Worm (Caenorhabditis elegans): ENCODE measurements around the gene nspd-4.

The nspd-4 gene

DNA sequence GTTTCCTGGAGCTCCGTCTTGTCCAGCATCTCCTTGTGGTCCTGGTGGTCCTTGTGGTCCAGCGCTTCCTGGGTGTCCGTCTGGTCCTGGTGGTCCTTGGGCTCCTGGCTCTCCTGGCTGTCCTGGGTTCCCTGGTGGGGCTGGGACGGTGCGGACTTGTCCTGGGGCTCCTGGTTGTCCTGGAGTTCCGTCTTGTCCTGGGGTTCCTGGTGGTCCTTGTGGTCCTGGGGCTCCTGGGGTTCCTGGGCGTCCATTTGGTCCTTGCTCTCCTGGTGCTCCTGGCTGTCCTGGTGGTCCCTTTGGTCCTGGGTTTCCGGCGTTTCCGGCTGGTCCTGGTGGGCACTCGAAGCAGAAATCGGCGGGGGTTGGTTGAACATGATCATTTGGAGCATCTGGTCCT, 24.4 kb downstream of the nspd-4 start:
- TF ChIP-seq dox-1 (GFP tag; IDR thresholded peaks at IDR 0.05) = 0 out of 2 replicates have a peak, but pooled peaks have one; percentile 33
- TF ChIP-seq zfh-2 (GFP tag; conservative IDR thresholded peaks at IDR 0.05) = peak; percentile 77
- TF ChIP-seq ceh-58 (GFP tag; IDR thresholded peaks at IDR 0.05) = 0 out of 2 replicates have a peak, but pooled peaks have one; percentile 11
- TF ChIP-seq egl-44 (GFP tag; IDR thresholded peaks at IDR 0.05) = 0 out of 2 replicates have a peak, but pooled peaks have one; percentile 7
- TF ChIP-seq egrh-3 (GFP tag; IDR thresholded peaks at IDR 0.05) = peak; percentile 91

DNA sequence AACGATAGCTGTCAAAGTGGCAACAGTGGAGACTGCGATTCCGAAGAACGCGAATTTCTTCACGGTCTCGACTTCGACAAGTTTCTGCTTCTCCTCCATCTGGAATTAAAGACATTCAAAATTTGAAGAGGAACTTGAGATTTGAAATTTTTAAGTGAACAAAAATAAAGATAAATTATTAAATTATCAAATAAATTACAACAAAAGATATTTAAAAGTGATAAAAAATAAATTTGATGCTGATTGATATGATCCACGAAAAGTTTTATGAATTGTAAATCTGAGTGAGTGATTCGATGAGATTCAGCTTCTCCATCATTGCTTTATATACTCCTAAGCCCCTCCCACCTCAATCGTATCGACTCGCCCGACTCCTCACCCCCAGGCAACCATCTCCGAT, 25.1 kb downstream of the nspd-4 start, which contains the start of gene col-17:
col-17 (minus strand) TSS at position 101 of the 400 bp plus-strand sequence.
- TF ChIP-seq mcd-1 (GFP tag; IDR thresholded peaks at IDR 0.05) (no peak), Y67H2A.10 (GFP tag; conservative IDR thresholded peaks at IDR 0.05) (no peak), F22D6.2 (tag; optimal IDR thresholded peaks at IDR 0.05) (no peak), attf-5 (GFP tag; optimal IDR thresholded peaks at IDR 0.05) (no peak), gei-17 (GFP tag; optimal IDR thresholded peaks at IDR 0.05) (no peak), Y79H2A.3 (GFP tag; conservative IDR thresholded peaks at IDR 0.05) (no peak), sdz-38 (tag; optimal IDR thresholded peaks at IDR 0.05) (no peak), ztf-18 (tag; optimal IDR thresholded peaks at IDR 0.05) (no peak), repo-1 (tag; optimal IDR thresholded peaks at IDR 0.05) (no peak), B0019.2 (GFP tag; conservative IDR thresholded peaks at IDR 0.05) (no peak), ztf-6 (GFP tag; IDR thresholded peaks at IDR 0.05) (no peak), F23B12.7 (tag; optimal IDR thresholded peaks at IDR 0.05; ENCODE audit: insufficient read depth) (no peak)

DNA sequence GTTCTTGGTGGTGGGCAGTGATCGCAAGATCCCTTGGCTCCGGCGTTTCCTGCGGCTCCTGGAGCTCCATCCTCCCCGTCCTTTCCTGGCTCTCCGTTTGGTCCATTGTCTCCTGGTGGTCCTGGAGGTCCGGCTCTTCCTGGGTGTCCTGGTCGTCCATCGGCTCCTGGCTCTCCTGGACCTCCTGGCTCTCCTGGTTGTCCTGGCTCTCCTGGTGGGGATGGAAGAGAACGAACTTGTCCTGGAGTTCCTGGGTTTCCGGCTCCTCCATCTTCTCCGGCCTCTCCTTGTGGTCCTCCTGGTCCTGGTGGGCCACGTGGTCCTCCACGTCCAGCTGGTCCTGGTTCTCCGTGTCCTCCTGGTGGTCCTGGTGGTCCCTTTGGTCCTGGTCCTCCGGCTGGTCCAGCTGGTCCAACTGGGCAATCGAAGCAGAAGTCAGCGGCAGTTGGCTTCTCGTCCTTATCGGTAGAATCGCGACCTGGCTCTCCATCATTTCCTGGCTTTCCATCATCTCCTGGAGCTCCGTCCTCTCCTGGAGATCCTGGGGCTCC, 27.5 kb downstream of the nspd-4 start:
- peak; percentile 93 for TF ChIP-seq zfh-2 (GFP tag; conservative IDR thresholded peaks at IDR 0.05)
- 0 out of 2 replicates have a peak, but pooled peaks have one; percentile 46 for TF ChIP-seq K11D2.4 (GFP tag; IDR thresholded peaks at IDR 0.05)
- 0 out of 2 replicates have a peak, but pooled peaks have one; percentile 32 for TF ChIP-seq lin-26 (GFP tag; IDR thresholded peaks at IDR 0.05)
- TF ChIP-seq snpc-3.4 (tag; optimal IDR thresholded peaks at IDR 0.05) = no peak
- peak; percentile 1 for TF ChIP-seq ztf-26 (tag; optimal IDR thresholded peaks at IDR 0.05)
- TF ChIP-seq egrh-3 (GFP tag; IDR thresholded peaks at IDR 0.05) = peak; percentile 89
- TF ChIP-seq nfyb-1 (GFP tag; IDR thresholded peaks at IDR 0.05) = no peak
- TF ChIP-seq hlh-26 (GFP tag; conservative IDR thresholded peaks at IDR 0.05) = 0 out of 2 replicates have a peak, but pooled peaks have one; percentile 11

DNA sequence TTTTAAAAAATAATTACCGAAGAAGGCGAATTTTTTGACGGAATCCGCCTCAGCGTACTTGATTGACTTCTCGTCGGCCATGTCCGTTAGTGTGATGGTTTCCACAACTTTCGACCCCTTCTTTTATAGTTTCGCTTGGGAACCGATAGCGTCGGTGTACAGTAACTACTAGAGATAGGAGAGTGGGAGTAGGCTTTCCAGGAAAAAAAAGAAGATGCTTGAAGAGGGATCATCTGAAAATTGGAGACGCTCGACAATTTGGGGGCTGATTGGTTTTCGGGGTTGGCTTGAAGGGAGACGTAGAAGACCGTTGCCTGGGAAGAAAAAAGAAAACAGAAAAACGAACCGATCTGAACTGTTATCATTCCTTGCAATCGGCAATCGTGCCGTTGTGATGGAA, 28.3 kb downstream of the nspd-4 start, which contains the start of gene col-20:
col-20 (minus strand) TSS at position 101 of the 400 bp plus-strand sequence.
- TF ChIP-seq chd-7 (tag; optimal IDR thresholded peaks at IDR 0.05) (no peak), F23B12.7 (tag; optimal IDR thresholded peaks at IDR 0.05; ENCODE audit: insufficient read depth) (no peak), hmg-1.2 (GFP tag; IDR thresholded peaks at IDR 0.05) (no peak), nhr-80 (tag; optimal IDR thresholded peaks at IDR 0.05) (no peak), nfya-1 (tag; optimal IDR thresholded peaks at IDR 0.05; ENCODE audit: borderline replicate concordance, insufficient read depth) (no peak), aptf-3 (GFP tag; IDR thresholded peaks at IDR 0.05) (no peak), nhr-179 (tag; optimal IDR thresholded peaks at IDR 0.05) (no peak), unc-130 (GFP tag; optimal IDR thresholded peaks at IDR 0.05) (no peak), ztf-22 (GFP tag; optimal IDR thresholded peaks at IDR 0.05) (no peak), tbp1 (GFP tag; optimal IDR thresholded peaks at IDR 0.05) (no peak), mel-28 (tag; optimal IDR thresholded peaks at IDR 0.05; ENCODE audit: borderline replicate concordance) (no peak), ztf-26 (tag; optimal IDR thresholded peaks at IDR 0.05) (no peak), ZK185.1 (tag; optimal IDR thresholded peaks at IDR 0.05; ENCODE audit: poor library complexity, severe bottlenecking) (no peak), lin-26 (GFP tag; IDR thresholded peaks at IDR 0.05) (no peak), F10E7.11 (tag; optimal IDR thresholded peaks at IDR 0.05) (no peak), ccch-3 (GFP tag; optimal IDR thresholded peaks at IDR 0.05) (no peak)
